Worm (Caenorhabditis elegans) whole organism, young adult: ENCODE measurements around the gene str-204.

Experiments
- D2030.7 ChIP-seq: fragments of 200-800 bp; sonication (Bioruptor generic); IDR thresholded peaks from 2 replicates; pipeline ENCODE4 v1.3.6; 2022; ENCODE audit warnings: missing genetic modification reagents, missing genetic modification characterization, missing compliant biosample characterization
- F37B4.10 ChIP-seq: fragments of 200-800 bp; sonication (Bioruptor generic); IDR thresholded peaks from 2 replicates; pipeline ENCODE4 v1.3.6; 2022; ENCODE audit warnings: missing genetic modification characterization, missing compliant biosample characterization
- F57A8.1 ChIP-seq: fragments of 200-800 bp; sonication (Bioruptor generic); optimal IDR thresholded peaks from 2 replicates; lab custom pipeline; 2018; ENCODE audit warnings: mild to moderate bottlenecking, missing genetic modification characterization, moderate library complexity, missing compliant biosample characterization
- T07F8.4 ChIP-seq: sonication (generic microtip); optimal IDR thresholded peaks from 2 replicates; lab custom pipeline; 2016; ENCODE audit warnings: mild to moderate bottlenecking, missing genetic modification characterization, moderate library complexity, missing compliant biosample characterization
- Y53F4B.3 ChIP-seq: fragments of 200-800 bp; sonication (Bioruptor generic); IDR thresholded peaks from 2 replicates; pipeline ENCODE4 v1.3.6; 2022; ENCODE audit warnings: missing genetic modification reagents, missing genetic modification characterization, missing compliant biosample characterization
- Y56A3A.18 ChIP-seq: fragments of 200-800 bp; sonication (Bioruptor generic); IDR thresholded peaks from 2 replicates; pipeline ENCODE4 v1.3.6; 2022; ENCODE audit warnings: missing genetic modification reagents, missing genetic modification characterization, missing compliant biosample characterization
- Y67H2A.10 ChIP-seq: fragments of 200-800 bp; sonication (Bioruptor generic); conservative IDR thresholded peaks from 2 replicates; pipeline ENCODE4 v1.3.6; 2022; ENCODE audit warnings: missing genetic modification reagents, missing genetic modification characterization, missing compliant biosample characterization
- akir-1 ChIP-seq: fragments of 200-800 bp; sonication (Bioruptor generic); optimal IDR thresholded peaks from 2 replicates; lab custom pipeline; 2018; ENCODE audit warnings: mild to moderate bottlenecking, missing genetic modification characterization, moderate library complexity, missing compliant biosample characterization
- attf-3 ChIP-seq: fragments of 200-800 bp; sonication (Bioruptor generic); conservative IDR thresholded peaks from 2 replicates; pipeline ENCODE4 v1.3.6; 2022; ENCODE audit warnings: missing genetic modification reagents, missing genetic modification characterization, missing compliant biosample characterization
- bed-1 ChIP-seq: fragments of 200-800 bp; sonication (Bioruptor generic); IDR thresholded peaks from 2 replicates; pipeline ENCODE4 v1.3.6; 2022; ENCODE audit warnings: missing genetic modification reagents, missing genetic modification characterization, missing compliant biosample characterization
- dox-1 ChIP-seq: fragments of 200-800 bp; sonication (Bioruptor generic); IDR thresholded peaks from 2 replicates; pipeline ENCODE4 v1.3.6; 2022; ENCODE audit warnings: missing genetic modification reagents, missing genetic modification characterization, missing compliant biosample characterization
- dpff-1 ChIP-seq: sonication (generic microtip); optimal IDR thresholded peaks from 2 replicates; lab custom pipeline; 2017; ENCODE audit warnings: mild to moderate bottlenecking, missing genetic modification characterization, missing compliant biosample characterization
- efl-1 ChIP-seq: fragments of 150-350 bp; optimal IDR thresholded peaks from 2 replicates; lab custom pipeline; 2014; ENCODE audit warnings: missing biosample characterization, missing genetic modification reagents, missing genetic modification characterization
- egl-18 ChIP-seq: fragments of 200-800 bp; sonication (Bioruptor generic); IDR thresholded peaks from 2 replicates; pipeline ENCODE4 v1.3.6; 2022; ENCODE audit warnings: missing genetic modification reagents, missing genetic modification characterization, missing compliant biosample characterization
- egrh-3 ChIP-seq: fragments of 200-800 bp; sonication (Bioruptor generic); IDR thresholded peaks from 2 replicates; pipeline ENCODE4 v1.3.6; 2022; ENCODE audit warnings: missing genetic modification reagents, missing genetic modification characterization, missing compliant biosample characterization
- hlh-26 ChIP-seq: fragments of 200-800 bp; sonication (Bioruptor generic); conservative IDR thresholded peaks from 2 replicates; pipeline ENCODE4 v1.3.6; 2022; ENCODE audit warnings: missing genetic modification reagents, missing genetic modification characterization, missing compliant biosample characterization
- hmg-20 ChIP-seq: fragments of 200-800 bp; sonication (Bioruptor generic); IDR thresholded peaks from 2 replicates; pipeline ENCODE4 v1.3.6; 2022; ENCODE audit warnings: missing genetic modification reagents, missing genetic modification characterization, missing compliant biosample characterization
- hrde-1 ChIP-seq: sonication (generic microtip); optimal IDR thresholded peaks from 2 replicates; lab custom pipeline; 2016; ENCODE audit warnings: missing genetic modification characterization, mild to moderate bottlenecking, missing compliant biosample characterization, moderate library complexity, missing genotype, missing genetic modification reagents, borderline replicate concordance
- hsf-1 ChIP-seq: fragments of 200-800 bp; sonication (Bioruptor generic); IDR thresholded peaks from 2 replicates; pipeline ENCODE4 v1.3.6; 2022; ENCODE audit warnings: missing genetic modification reagents, missing genetic modification characterization, missing compliant biosample characterization
- lin-40 ChIP-seq: sonication (generic microtip); optimal IDR thresholded peaks from 2 replicates; lab custom pipeline; 2016; ENCODE audit warnings: missing genetic modification characterization, mild to moderate bottlenecking, missing compliant biosample characterization, missing genotype, missing genetic modification reagents
- lir-1 ChIP-seq: fragments of 200-800 bp; sonication (Bioruptor generic); conservative IDR thresholded peaks from 2 replicates; pipeline ENCODE4 v1.3.6; 2022; ENCODE audit warnings: missing genetic modification reagents, missing genetic modification characterization, missing compliant biosample characterization
- lsl-1 ChIP-seq: fragments of 200-800 bp; sonication (Bioruptor generic); optimal IDR thresholded peaks from 2 replicates; lab custom pipeline; 2018; ENCODE audit warnings: mild to moderate bottlenecking, missing genetic modification characterization, moderate library complexity, missing compliant biosample characterization
- lsy-27 ChIP-seq: sonication (generic microtip); optimal IDR thresholded peaks from 2 replicates; lab custom pipeline; 2017; ENCODE audit warnings: missing genetic modification characterization, mild to moderate bottlenecking, missing compliant biosample characterization, antibody characterized with exemption, missing genotype, borderline replicate concordance; ENCODE audit not compliant: insufficient read depth
- mcd-1 ChIP-seq: fragments of 200-800 bp; sonication (Bioruptor generic); IDR thresholded peaks from 2 replicates; pipeline ENCODE4 v1.3.6; 2022; ENCODE audit warnings: missing genetic modification reagents, missing genetic modification characterization, missing compliant biosample characterization
- mel-28 ChIP-seq: sonication (generic microtip); optimal IDR thresholded peaks from 2 replicates; lab custom pipeline; 2016; ENCODE audit warnings: borderline replicate concordance, mild to moderate bottlenecking, missing genetic modification characterization, missing compliant biosample characterization
- nfya-1 ChIP-seq: sonication (generic microtip); optimal IDR thresholded peaks from 2 replicates; lab custom pipeline; 2017; ENCODE audit warnings: antibody characterized with exemption, missing compliant biosample characterization, missing genetic modification characterization, borderline replicate concordance; ENCODE audit not compliant: insufficient read depth
- nhr-90 ChIP-seq: sonication (generic microtip); optimal IDR thresholded peaks from 2 replicates; lab custom pipeline; 2016; ENCODE audit warnings: missing genotype, mild to moderate bottlenecking, missing genetic modification characterization, missing compliant biosample characterization
- sea-2 ChIP-seq: fragments of 200-800 bp; sonication (Bioruptor generic); IDR thresholded peaks from 2 replicates; pipeline ENCODE4 v1.3.6; 2022; ENCODE audit warnings: missing genetic modification characterization, missing compliant biosample characterization
- snpc-3.4 ChIP-seq: sonication (generic microtip); optimal IDR thresholded peaks from 2 replicates; lab custom pipeline; 2017; ENCODE audit warnings: missing genetic modification characterization, mild to moderate bottlenecking, missing compliant biosample characterization, antibody characterized with exemption, moderate library complexity, missing genotype, missing genetic modification reagents
- snpc-4 ChIP-seq, 5 experiments: fragments of 150-350 bp in 1 of 5; sonication (generic microtip) in 4 of 5; optimal IDR thresholded peaks; 2 replicates each; lab custom pipeline; 2014 to 2018; ENCODE audit warnings: missing genetic modification characterization in 5 of 5, missing biosample characterization in 3 of 5, antibody characterized with exemption in 2 of 5, mild to moderate bottlenecking in 2 of 5, missing compliant biosample characterization in 2 of 5, missing genotype in 2 of 5, moderate library complexity in 2 of 5, missing genetic modification reagents in 1 of 5
- somi-1 ChIP-seq: fragments of 200-800 bp; sonication (Bioruptor generic); optimal IDR thresholded peaks from 2 replicates; lab custom pipeline; 2018; ENCODE audit warnings: mild to moderate bottlenecking, missing genetic modification characterization, missing compliant biosample characterization
- unc-62 ChIP-seq: fragments of 150-350 bp; optimal IDR thresholded peaks from 2 replicates; lab custom pipeline; 2014; ENCODE audit warnings: missing biosample characterization, missing genetic modification reagents, missing genetic modification characterization
- zfh-2 ChIP-seq: fragments of 200-800 bp; sonication (Bioruptor generic); conservative IDR thresholded peaks from 2 replicates; pipeline ENCODE4 v1.3.6; 2022; ENCODE audit warnings: missing genetic modification reagents, missing genetic modification characterization, missing compliant biosample characterization
- ztf-6 ChIP-seq: fragments of 200-800 bp; sonication (Bioruptor generic); IDR thresholded peaks from 2 replicates; pipeline ENCODE4 v1.3.6; 2022; ENCODE audit warnings: missing genetic modification reagents, missing genetic modification characterization, missing compliant biosample characterization

The str-204 gene

ce11 chrV:7199932-7200331, 40.4 kb downstream of the str-204 start, which contains the start of gene F09G2.1:
F09G2.1 (plus strand) TSS chrV:7200232.
- TF ChIP-seq efl-1 (GFP tag; lab: Kevin White, UChicago) (no peak), Y56A3A.18 (GFP tag; lab: Robert Waterston, UW) (no peak), Y53F4B.3 (GFP tag; lab: Robert Waterston, UW) (no peak), snpc-3.4 (tag; lab: Kevin White, UChicago) (no peak), D2030.7 (GFP tag; lab: Robert Waterston, UW) (no peak), lir-1 (GFP tag; lab: Robert Waterston, UW) (no peak), egrh-3 (GFP tag; lab: Robert Waterston, UW) (no peak), snpc-4 (GFP tag; optimal IDR thresholded peaks at IDR 0.05; lab: Kevin White, UChicago) (no peak), snpc-4 (tag; optimal IDR thresholded peaks at IDR 0.05; lab: Kevin White, UChicago) (no peak), mel-28 (tag; lab: Kevin White, UChicago) (no peak), nfya-1 (tag; lab: Kevin White, UChicago) (no peak), bed-1 (GFP tag; lab: Robert Waterston, UW) (no peak), F37B4.10 (GFP tag; lab: Robert Waterston, UW) (no peak), unc-62 (no peak), sea-2 (GFP tag; lab: Robert Waterston, UW) (no peak)
- TF ChIP-seq, all 124 proteins: peak for 0

ce11 chrV:7201353-7201752, 41.9 kb downstream of the str-204 start:
- TF ChIP-seq nhr-90 (tag; lab: Kevin White, UChicago) (no peak), lsy-27 (no peak), egl-18 (GFP tag; lab: Robert Waterston, UW) (no peak), hsf-1 (GFP tag; lab: Robert Waterston, UW) (no peak), dox-1 (no peak), zfh-2 (GFP tag; lab: Robert Waterston, UW) (no peak), attf-3 (GFP tag; lab: Robert Waterston, UW) (no peak), hmg-20 (no peak), hlh-26 (no peak), Y56A3A.18 (GFP tag; lab: Robert Waterston, UW) (no peak), ztf-6 (GFP tag; lab: Robert Waterston, UW) (no peak)

ce11 chrV:7209001-7209400, 49.5 kb downstream of the str-204 start:
- TF ChIP-seq dpff-1 (no peak), Y53F4B.3 (GFP tag; lab: Robert Waterston, UW) (no peak), somi-1 (GFP tag; lab: Kevin White, UChicago) (no peak), Y67H2A.10 (GFP tag; lab: Robert Waterston, UW) (no peak), sea-2 (GFP tag; lab: Robert Waterston, UW) (no peak), hlh-26 (no peak), lsy-27 (no peak), F57A8.1 (GFP tag; lab: Kevin White, UChicago) (no peak), T07F8.4 (no peak), mcd-1 (GFP tag; lab: Robert Waterston, UW) (no peak), lin-40 (tag; lab: Kevin White, UChicago) (no peak), hrde-1 (no peak), lsl-1 (GFP tag; lab: Kevin White, UChicago) (no peak), akir-1 (GFP tag; lab: Kevin White, UChicago) (no peak)
